Worm (Caenorhabditis elegans) whole organism, young adult: ENCODE results near the gene snap-1.

ENCODE experiments used
- F10E7.11 ChIP-seq: sonication (generic microtip); optimal IDR thresholded peaks from 2 replicates; lab custom pipeline; 2017; ENCODE audit warnings: mild to moderate bottlenecking, missing genetic modification characterization, moderate library complexity, missing compliant biosample characterization
- F39B2.1 ChIP-seq: fragments of 200-800 bp; sonication (Bioruptor generic); IDR thresholded peaks from 2 replicates; pipeline ENCODE4 v1.3.6; 2022; ENCODE audit warnings: missing genetic modification reagents, missing genetic modification characterization, missing compliant biosample characterization
- F52B5.7 ChIP-seq: sonication (generic microtip); optimal IDR thresholded peaks from 2 replicates; lab custom pipeline; 2016; ENCODE audit warnings: mild to moderate bottlenecking, missing genetic modification characterization, missing compliant biosample characterization
- Y95B8A.8 ChIP-seq: fragments of 200-800 bp; sonication (Bioruptor generic); IDR thresholded peaks from 2 replicates; pipeline ENCODE4 v1.3.6; 2022; ENCODE audit warnings: missing genetic modification reagents, missing genetic modification characterization, missing compliant biosample characterization
- ama-1 ChIP-seq, 3 experiments: fragments of 150-350 bp in 1 of 3; sonication (generic microtip) in 2 of 3; optimal IDR thresholded peaks; 2 replicates each; lab custom pipeline; 2014 to 2018; ENCODE audit warnings: missing biosample characterization in 2 of 3, missing genetic modification characterization in 2 of 3, missing genetic modification reagents in 2 of 3
- attf-3 ChIP-seq: fragments of 200-800 bp; sonication (Bioruptor generic); conservative IDR thresholded peaks from 2 replicates; pipeline ENCODE4 v1.3.6; 2022; ENCODE audit warnings: missing genetic modification reagents, missing genetic modification characterization, missing compliant biosample characterization
- bed-2 ChIP-seq: fragments of 200-800 bp; sonication (Bioruptor generic); IDR thresholded peaks from 2 replicates; pipeline ENCODE4 v1.3.6; 2022; ENCODE audit warnings: missing genetic modification reagents, missing genetic modification characterization, missing compliant biosample characterization
- ccch-3 ChIP-seq: fragments of 200-800 bp; sonication (Bioruptor generic); optimal IDR thresholded peaks from 2 replicates; lab custom pipeline; 2018; ENCODE audit warnings: mild to moderate bottlenecking, missing genetic modification characterization, missing compliant biosample characterization
- ceh-79 ChIP-seq: sonication (generic microtip); optimal IDR thresholded peaks from 2 replicates; lab custom pipeline; 2017; ENCODE audit warnings: mild to moderate bottlenecking, missing genetic modification characterization, missing compliant biosample characterization
- chd-7 ChIP-seq: sonication (generic microtip); optimal IDR thresholded peaks from 2 replicates; lab custom pipeline; 2016; ENCODE audit warnings: mild to moderate bottlenecking, missing genetic modification characterization, moderate library complexity, missing compliant biosample characterization
- dpff-1 ChIP-seq: sonication (generic microtip); optimal IDR thresholded peaks from 2 replicates; lab custom pipeline; 2017; ENCODE audit warnings: mild to moderate bottlenecking, missing genetic modification characterization, missing compliant biosample characterization
- dpl-1 ChIP-seq: fragments of 150-350 bp; optimal IDR thresholded peaks from 2 replicates; lab custom pipeline; 2014; ENCODE audit warnings: missing biosample characterization, missing genetic modification reagents, missing genetic modification characterization
- efl-1 ChIP-seq: fragments of 150-350 bp; optimal IDR thresholded peaks from 2 replicates; lab custom pipeline; 2014; ENCODE audit warnings: missing biosample characterization, missing genetic modification reagents, missing genetic modification characterization
- egl-44 ChIP-seq: fragments of 200-800 bp; sonication (Bioruptor generic); IDR thresholded peaks from 2 replicates; pipeline ENCODE4 v1.3.6; 2022; ENCODE audit warnings: missing genetic modification reagents, missing genetic modification characterization, missing compliant biosample characterization
- ekl-4 ChIP-seq: fragments of 200-800 bp; sonication (Bioruptor generic); IDR thresholded peaks from 2 replicates; pipeline ENCODE4 v1.3.6; 2022; ENCODE audit warnings: missing genetic modification reagents, missing genetic modification characterization, missing compliant biosample characterization
- fkh-3 ChIP-seq: sonication (generic microtip); optimal IDR thresholded peaks from 2 replicates; lab custom pipeline; 2016; ENCODE audit warnings: mild to moderate bottlenecking, missing genetic modification characterization, missing compliant biosample characterization
- hlh-12 ChIP-seq: sonication (generic microtip); optimal IDR thresholded peaks from 2 replicates; lab custom pipeline; 2016; ENCODE audit warnings: missing genetic modification characterization, missing compliant biosample characterization
- hrde-1 ChIP-seq: sonication (generic microtip); optimal IDR thresholded peaks from 2 replicates; lab custom pipeline; 2016; ENCODE audit warnings: missing genetic modification characterization, mild to moderate bottlenecking, missing compliant biosample characterization, moderate library complexity, missing genotype, missing genetic modification reagents, borderline replicate concordance
- hsf-1 ChIP-seq: fragments of 200-800 bp; sonication (Bioruptor generic); IDR thresholded peaks from 2 replicates; pipeline ENCODE4 v1.3.6; 2022; ENCODE audit warnings: missing genetic modification reagents, missing genetic modification characterization, missing compliant biosample characterization
- let-607 ChIP-seq, 2 experiments: fragments of 200-800 bp in 1 of 2; sonication (Bioruptor generic) in 1 of 2; sonication (generic microtip) in 1 of 2; optimal IDR thresholded peaks; 2 replicates each; lab custom pipeline; 2016 to 2018; ENCODE audit warnings: mild to moderate bottlenecking in 2 of 2, missing compliant biosample characterization in 2 of 2, missing genetic modification characterization in 2 of 2, moderate library complexity in 2 of 2, missing genotype in 1 of 2
- lir-1 ChIP-seq: fragments of 200-800 bp; sonication (Bioruptor generic); conservative IDR thresholded peaks from 2 replicates; pipeline ENCODE4 v1.3.6; 2022; ENCODE audit warnings: missing genetic modification reagents, missing genetic modification characterization, missing compliant biosample characterization
- madf-10 ChIP-seq: sonication (generic microtip); optimal IDR thresholded peaks from 2 replicates; lab custom pipeline; 2016; ENCODE audit warnings: mild to moderate bottlenecking, missing genetic modification characterization, missing compliant biosample characterization
- madf-6 ChIP-seq: fragments of 200-800 bp; sonication (Bioruptor generic); IDR thresholded peaks from 2 replicates; pipeline ENCODE4 v1.3.6; 2022; ENCODE audit warnings: missing genetic modification reagents, missing genetic modification characterization, missing compliant biosample characterization
- mel-28 ChIP-seq: sonication (generic microtip); optimal IDR thresholded peaks from 2 replicates; lab custom pipeline; 2016; ENCODE audit warnings: borderline replicate concordance, mild to moderate bottlenecking, missing genetic modification characterization, missing compliant biosample characterization
- mes-4 ChIP-seq: sonication (generic microtip); optimal IDR thresholded peaks from 2 replicates; lab custom pipeline; 2016; ENCODE audit warnings: missing genotype, missing genetic modification characterization, missing compliant biosample characterization
- nhr-80 ChIP-seq: sonication (generic microtip); optimal IDR thresholded peaks from 2 replicates; lab custom pipeline; 2016; ENCODE audit warnings: missing genetic modification characterization, missing compliant biosample characterization
- rec-8 ChIP-seq, 2 experiments: sonication (generic microtip); optimal IDR thresholded peaks; 2 replicates each; lab custom pipeline; 2016; ENCODE audit warnings: mild to moderate bottlenecking in 2 of 2, missing genetic modification characterization in 2 of 2, missing genetic modification reagents in 2 of 2, missing genotype in 2 of 2, missing biosample characterization in 1 of 2, missing compliant biosample characterization in 1 of 2, moderate library complexity in 1 of 2
- repo-1 ChIP-seq: sonication (generic microtip); optimal IDR thresholded peaks from 2 replicates; lab custom pipeline; 2017; ENCODE audit warnings: mild to moderate bottlenecking, missing genetic modification characterization, missing compliant biosample characterization
- unc-130 ChIP-seq: sonication (generic microtip); optimal IDR thresholded peaks from 2 replicates; lab custom pipeline; 2016; ENCODE audit warnings: missing genetic modification reagents, missing genetic modification characterization, missing compliant biosample characterization
- xnd-1 ChIP-seq: sonication (generic microtip); optimal IDR thresholded peaks from 2 replicates; lab custom pipeline; 2016; ENCODE audit warnings: missing genotype, missing genetic modification reagents, missing genetic modification characterization, missing compliant biosample characterization
- zim-3 ChIP-seq: sonication (generic microtip); optimal IDR thresholded peaks from 2 replicates; lab custom pipeline; 2017; ENCODE audit warnings: mild to moderate bottlenecking, missing genetic modification characterization, moderate library complexity, missing compliant biosample characterization
- ztf-25 ChIP-seq: fragments of 200-800 bp; sonication (Bioruptor generic); IDR thresholded peaks from 2 replicates; pipeline ENCODE4 v1.3.6; 2022; ENCODE audit warnings: missing genetic modification reagents, missing genetic modification characterization, missing compliant biosample characterization
- ztf-6 ChIP-seq: fragments of 200-800 bp; sonication (Bioruptor generic); IDR thresholded peaks from 2 replicates; pipeline ENCODE4 v1.3.6; 2022; ENCODE audit warnings: missing genetic modification reagents, missing genetic modification characterization, missing compliant biosample characterization

The snap-1 gene

ce11 chrV:8131628-8132027, 1.2 kb downstream of the snap-1 start (continued):
- TF ChIP-seq bed-2 (GFP tag; lab: Robert Waterston, UW) (no peak), attf-3 (GFP tag; lab: Robert Waterston, UW) (no peak), unc-130 (no peak)

ce11 chrV:8132926-8133325, 2.5 kb downstream of the snap-1 start, which contains the start of gene D1014.4:
D1014.4 (plus strand) TSS chrV:8133226.
- TF ChIP-seq ccch-3 (GFP tag; lab: Kevin White, UChicago) (no peak), nhr-80 (peak; percentile 14)

- TF ChIP-seq hrde-1 (tag; lab: Kevin White, UChicago): no peak
- TF ChIP-seq rec-8 (tag; optimal IDR thresholded peaks at IDR 0.05; lab: Kevin White, UChicago): no peak
- TF ChIP-seq repo-1 (tag; lab: Kevin White, UChicago): no peak
- no peak for TF ChIP-seq dpl-1 (GFP tag; lab: Kevin White, UChicago)
- no peak for TF ChIP-seq mel-28
- no peak for TF ChIP-seq dpff-1 (tag; lab: Kevin White, UChicago)
- no peak for TF ChIP-seq ceh-79 (tag; lab: Kevin White, UChicago)
- TF ChIP-seq chd-7 (tag; lab: Kevin White, UChicago): no peak
- no peak for TF ChIP-seq ztf-6 (GFP tag; lab: Robert Waterston, UW)
- no peak for TF ChIP-seq efl-1 (GFP tag; lab: Kevin White, UChicago)
- no peak for TF ChIP-seq fkh-3
- no peak for TF ChIP-seq ama-1 (optimal IDR thresholded peaks at IDR 0.05; lab: Kevin White, UChicago)
- TF ChIP-seq ama-1 (GFP tag; optimal IDR thresholded peaks at IDR 0.05; lab: Kevin White, UChicago): no peak
- no peak for TF ChIP-seq mes-4 (tag; lab: Kevin White, UChicago)
- TF ChIP-seq lir-1 (GFP tag; lab: Robert Waterston, UW): no peak
- TF ChIP-seq bed-2 (GFP tag; lab: Robert Waterston, UW): no peak
- TF ChIP-seq F52B5.7 (tag; lab: Kevin White, UChicago): no peak
These were observed 13.2 kb downstream of the snap-1 start, which contains the start of gene D1014.2 for ce11 chrV:8143605-8144004. D1014.2 (plus strand) TSS chrV:8143905.

ce11 chrV:8144515-8144914, 14.1 kb downstream of the snap-1 start:
- TF ChIP-seq ekl-4 (GFP tag; lab: Robert Waterston, UW) (no peak), madf-6 (no peak), madf-10 (tag; lab: Kevin White, UChicago) (no peak), dpff-1 (tag; lab: Kevin White, UChicago) (no peak), ztf-25 (no peak), xnd-1 (tag; lab: Kevin White, UChicago) (no peak), Y95B8A.8 (GFP tag; lab: Robert Waterston, UW) (no peak), F10E7.11 (no peak), lir-1 (GFP tag; lab: Robert Waterston, UW) (no peak), zim-3 (tag; lab: Kevin White, UChicago) (no peak), F39B2.1 (GFP tag; lab: Robert Waterston, UW) (no peak), egl-44 (GFP tag; lab: Robert Waterston, UW) (no peak), let-607 (tag; optimal IDR thresholded peaks at IDR 0.05; lab: Kevin White, UChicago) (no peak), hsf-1 (GFP tag; lab: Robert Waterston, UW) (no peak), hlh-12 (tag; lab: Kevin White, UChicago) (no peak)
